Fruit fly (Drosophila melanogaster): Measurements from ENCODE around the gene Ttc1.
A peak's percentile ranks its signal among the peaks of the same experiment; 100 is the strongest.

Gene Ttc1

dm6 chr3R:16476472-16476871 is 33.7 kb upstream of the Ttc1 start (continued):
- TF ChIP-seq CG14965 (GFP tag; optimal IDR thresholded peaks at IDR 0.05; ENCODE audit: borderline replicate concordance) = no peak
- TF ChIP-seq CG6854 (GFP tag; optimal IDR thresholded peaks at IDR 0.05) = no peak
- TF ChIP-seq Doc2 (GFP tag; IDR thresholded peaks at IDR 0.05) = no peak
- no peak for TF ChIP-seq Gsc (GFP tag; IDR thresholded peaks at IDR 0.05)
- TF ChIP-seq shn (GFP tag; optimal IDR thresholded peaks at IDR 0.05) = no peak
- TF ChIP-seq bsh (GFP tag; optimal IDR thresholded peaks at IDR 0.05) = peak in 1 of 2 experiments; percentile 23
- peak; percentile 45; the same call in 1 of the 2 replicates for TF ChIP-seq Xrp1 (GFP tag; IDR thresholded peaks at IDR 0.05)
- peak; percentile 47 for TF ChIP-seq CG13296 (GFP tag; optimal IDR thresholded peaks at IDR 0.05)
- no peak for TF ChIP-seq E2f2 (GFP tag; IDR thresholded peaks at IDR 0.05)
- no peak for TF ChIP-seq bab2 (GFP tag; optimal IDR thresholded peaks at IDR 0.05)
- TF ChIP-seq CoRest (tag; optimal IDR thresholded peaks at IDR 0.05) = peak; percentile 52
- TF ChIP-seq CG8290 (GFP tag; optimal IDR thresholded peaks at IDR 0.05) = no peak
- TF ChIP-seq CG8290 (tag; optimal IDR thresholded peaks at IDR 0.05) = no peak
- TF ChIP-seq BEAF-32 (GFP tag; optimal IDR thresholded peaks at IDR 0.05) = no peak
- TF ChIP-seq CG15011 (GFP tag; optimal IDR thresholded peaks at IDR 0.05) = no peak
- no peak for TF ChIP-seq CG11085 (GFP tag; IDR thresholded peaks at IDR 0.05)
- TF ChIP-seq CG3407 (GFP tag; optimal IDR thresholded peaks at IDR 0.05) = no peak
- no peak for TF ChIP-seq Bteb2 (GFP tag; optimal IDR thresholded peaks at IDR 0.05)
- no peak for TF ChIP-seq fd3F (GFP tag; optimal IDR thresholded peaks at IDR 0.05)
- TF ChIP-seq CG11504 (tag; optimal IDR thresholded peaks at IDR 0.05) = no peak
- no peak for TF ChIP-seq ken (GFP tag; IDR thresholded peaks at IDR 0.05)
- TF ChIP-seq kah (GFP tag; optimal IDR thresholded peaks at IDR 0.05) = no peak
- no peak for TF ChIP-seq CG8388 (GFP tag; optimal IDR thresholded peaks at IDR 0.05)
- peak; percentile 55 for TF ChIP-seq CG3281 (GFP tag; optimal IDR thresholded peaks at IDR 0.05)
- TF ChIP-seq CG2202 (tag; optimal IDR thresholded peaks at IDR 0.05) = no peak
- TF ChIP-seq CG6683 (GFP tag; optimal IDR thresholded peaks at IDR 0.05) = peak; percentile 1
- peak; percentile 50 for TF ChIP-seq Hand (GFP tag; optimal IDR thresholded peaks at IDR 0.05)
- TF ChIP-seq Nf-YA (GFP tag; IDR thresholded peaks at IDR 0.05) = no peak
- TF ChIP-seq Dbx (GFP tag; IDR thresholded peaks at IDR 0.05) = no peak
- no peak for TF ChIP-seq CG4707 (GFP tag; optimal IDR thresholded peaks at IDR 0.05)
- TF ChIP-seq slp2 (GFP tag; optimal IDR thresholded peaks at IDR 0.05) = no peak
- no peak for TF ChIP-seq Hr3 (GFP tag; optimal IDR thresholded peaks at IDR 0.05)
- no peak for TF ChIP-seq CG18764 (GFP tag; optimal IDR thresholded peaks at IDR 0.05)
- TF ChIP-seq CG10979 (tag; optimal IDR thresholded peaks at IDR 0.05) = peak; percentile 41
- peak; percentile 25 for TF ChIP-seq CG9817 (tag; optimal IDR thresholded peaks at IDR 0.05)
- TF ChIP-seq gem (tag; optimal IDR thresholded peaks at IDR 0.05) = peak; percentile 63
- TF ChIP-seq toy (GFP tag; IDR thresholded peaks at IDR 0.05) = no peak
- no peak for TF ChIP-seq Dref (GFP tag; IDR thresholded peaks at IDR 0.05)
- no peak for TF ChIP-seq CG2116 (GFP tag; optimal IDR thresholded peaks at IDR 0.05)
- TF ChIP-seq BtbVII (GFP tag; optimal IDR thresholded peaks at IDR 0.05) = peak; percentile 26
- no peak for TF ChIP-seq Gug (GFP tag; IDR thresholded peaks at IDR 0.05)
- TF ChIP-seq schlank (tag; optimal IDR thresholded peaks at IDR 0.05) = no peak
- TF ChIP-seq CG8765 (GFP tag; IDR thresholded peaks at IDR 0.05) = no peak
- TF ChIP-seq salm (tag; optimal IDR thresholded peaks at IDR 0.05) = no peak
- TF ChIP-seq klu (GFP tag; IDR thresholded peaks at IDR 0.05) = no peak
- no peak for TF ChIP-seq CG6765 (GFP tag; optimal IDR thresholded peaks at IDR 0.05)
- no peak for TF ChIP-seq wdn (GFP tag; IDR thresholded peaks at IDR 0.05)
- peak; percentile 20 for TF ChIP-seq tin (GFP tag; optimal IDR thresholded peaks at IDR 0.05)
- TF ChIP-seq CG15601 (tag; optimal IDR thresholded peaks at IDR 0.05) = no peak
- TF ChIP-seq gce (GFP tag; IDR thresholded peaks at IDR 0.05) = no peak
- no peak for TF ChIP-seq nom (GFP tag; optimal IDR thresholded peaks at IDR 0.05)
- no peak for TF ChIP-seq Elba2 (GFP tag; optimal IDR thresholded peaks at IDR 0.05)

Data from whole organism, embryonic.